Fruit fly (Drosophila melanogaster) whole organism, embryonic: ENCODE data around the gene Pcd.

Experiments
- ATbp ChIP-seq: fragments of 200-800 bp; sonication (Bioruptor generic); optimal IDR thresholded peaks from 2 replicates; lab custom pipeline; 2017; ENCODE audit warnings: missing biosample characterization, mild to moderate bottlenecking, missing genetic modification characterization, missing genetic modification reagents
- Aef1 ChIP-seq: fragments of 200-800 bp; sonication (Bioruptor generic); IDR thresholded peaks from 3 replicates; pipeline ENCODE4 v1.3.6; 2022; ENCODE audit warnings: missing biosample characterization, missing genetic modification characterization
- Blimp-1 ChIP-seq: fragments of 200-800 bp; sonication (Bioruptor generic); optimal IDR thresholded peaks from 3 replicates; lab custom pipeline; 2018; ENCODE audit warnings: missing biosample characterization, missing genetic modification characterization, mild to moderate bottlenecking, moderate library complexity, missing genetic modification reagents
- CG11093 ChIP-seq: fragments of 200-800 bp; sonication (Bioruptor generic); IDR thresholded peaks from 3 replicates; pipeline ENCODE4 v1.3.6; 2022; ENCODE audit warnings: missing biosample characterization, missing genetic modification characterization
- CG11504 ChIP-seq: fragments of 200-800 bp; sonication (Bioruptor generic); optimal IDR thresholded peaks from 3 replicates; lab custom pipeline; 2019; ENCODE audit warnings: missing biosample characterization, mild to moderate bottlenecking, missing genetic modification characterization, moderate library complexity
- CG14441 ChIP-seq: fragments of 200-800 bp; sonication (Bioruptor generic); IDR thresholded peaks from 2 replicates; pipeline ENCODE4 v1.3.6; 2022; ENCODE audit warnings: missing biosample characterization, missing genetic modification characterization
- CG17829 ChIP-seq: fragments of 200-800 bp; optimal IDR thresholded peaks from 2 replicates; lab custom pipeline; 2019; ENCODE audit warnings: missing biosample characterization, mild to moderate bottlenecking, missing genetic modification characterization, moderate library complexity
- CG18262 ChIP-seq: fragments of 200-800 bp; optimal IDR thresholded peaks from 3 replicates; lab custom pipeline; 2019; ENCODE audit warnings: missing biosample characterization, mild to moderate bottlenecking, missing genetic modification characterization, moderate library complexity
- CG2875 ChIP-seq: fragments of 200-800 bp; sonication (Bioruptor generic); optimal IDR thresholded peaks from 2 replicates; lab custom pipeline; 2017; ENCODE audit warnings: missing biosample characterization, mild to moderate bottlenecking, missing genetic modification characterization, missing genetic modification reagents
- CG31441 ChIP-seq: fragments of 200-800 bp; sonication (Bioruptor generic); IDR thresholded peaks from 2 replicates; pipeline ENCODE4 v1.3.6; 2022; ENCODE audit warnings: missing biosample characterization, missing genetic modification characterization
- CG32772 ChIP-seq: fragments of 200-800 bp; sonication (Bioruptor generic); IDR thresholded peaks from 2 replicates; pipeline ENCODE4 v1.3.6; 2022; ENCODE audit warnings: missing biosample characterization, missing genetic modification characterization
- CG3726 ChIP-seq: fragments of 200-800 bp; sonication (Bioruptor generic); IDR thresholded peaks from 3 replicates; pipeline ENCODE4, ENCODE4 v1.3.6; 2022; ENCODE audit warnings: missing biosample characterization, missing genetic modification characterization
- CG4617 ChIP-seq: fragments of 200-800 bp; sonication (Bioruptor generic); optimal IDR thresholded peaks from 3 replicates; lab custom pipeline; 2016; ENCODE audit warnings: missing biosample characterization, missing genetic modification characterization, borderline replicate concordance
- CG6175 ChIP-seq: fragments of 200-800 bp; sonication (Bioruptor generic); IDR thresholded peaks from 3 replicates; pipeline ENCODE4 v1.3.6; 2022; ENCODE audit warnings: missing biosample characterization, missing genetic modification characterization
- CG6272 ChIP-seq: fragments of 200-800 bp; sonication (Bioruptor generic); IDR thresholded peaks from 2 replicates; pipeline ENCODE4 v1.3.6; 2022; ENCODE audit warnings: missing biosample characterization, missing genetic modification characterization
- CG6765 ChIP-seq: fragments of 200-800 bp; sonication (Bioruptor generic); optimal IDR thresholded peaks from 3 replicates; lab custom pipeline; 2017; ENCODE audit warnings: missing biosample characterization, mild to moderate bottlenecking, missing genetic modification characterization
- CG7372 ChIP-seq: fragments of 200-800 bp; sonication (Bioruptor generic); IDR thresholded peaks from 2 replicates; pipeline ENCODE4 v1.3.6; 2022; ENCODE audit warnings: missing biosample characterization, missing genetic modification characterization
- CG8765 ChIP-seq: fragments of 200-800 bp; sonication (Bioruptor generic); IDR thresholded peaks from 2 replicates; pipeline ENCODE4 v1.3.6; 2022; ENCODE audit warnings: missing biosample characterization, missing genetic modification characterization
- CG9215 ChIP-seq: fragments of 200-800 bp; sonication (Bioruptor generic); IDR thresholded peaks from 2 replicates; pipeline ENCODE4 v1.3.6; 2022; ENCODE audit warnings: missing biosample characterization, missing genetic modification characterization
- Camta ChIP-seq: fragments of 200-800 bp; sonication (Bioruptor generic); optimal IDR thresholded peaks from 2 replicates; lab custom pipeline; 2016; ENCODE audit warnings: missing biosample characterization, missing genetic modification characterization
- Dip3 ChIP-seq: fragments of 200-800 bp; sonication (Bioruptor generic); optimal IDR thresholded peaks from 3 replicates; lab custom pipeline; 2016; ENCODE audit warnings: missing biosample characterization, missing genetic modification characterization
- E2f2 ChIP-seq: fragments of 200-800 bp; sonication (Bioruptor generic); IDR thresholded peaks from 2 replicates; pipeline ENCODE4 v1.3.6; 2022; ENCODE audit warnings: missing biosample characterization, missing genetic modification characterization
- Hey ChIP-seq: fragments of 200-800 bp; sonication (Bioruptor generic); optimal IDR thresholded peaks from 3 replicates; lab custom pipeline; 2018; ENCODE audit warnings: missing biosample characterization, mild to moderate bottlenecking, missing genetic modification characterization
- Hr78 ChIP-seq, 2 experiments: fragments of 200-800 bp in 1 of 2; fragments of >200 bp in 1 of 2; sonication (Bioruptor generic) in 1 of 2; optimal IDR thresholded peaks; 2 replicates each; lab custom pipeline; 2017 to 2019; ENCODE audit warnings: missing biosample characterization in 2 of 2, missing genetic modification characterization in 2 of 2, mild to moderate bottlenecking in 1 of 2, moderate library complexity in 1 of 2
- Lhr ChIP-seq: fragments of 200-800 bp; sonication (Bioruptor generic); optimal IDR thresholded peaks from 3 replicates; lab custom pipeline; 2017; ENCODE audit warnings: mild to moderate bottlenecking, missing biosample characterization, missing genetic modification reagents, missing genetic modification characterization
- MTF-1 ChIP-seq: fragments of 200-800 bp; sonication (Bioruptor generic); optimal IDR thresholded peaks from 2 replicates; lab custom pipeline; 2018; ENCODE audit warnings: missing biosample characterization, mild to moderate bottlenecking, missing genetic modification characterization, borderline replicate concordance
- Nf-YB ChIP-seq: fragments of 200-800 bp; sonication (Bioruptor generic); optimal IDR thresholded peaks from 3 replicates; lab custom pipeline; 2019; ENCODE audit warnings: missing biosample characterization, mild to moderate bottlenecking, missing genetic modification characterization, moderate library complexity
- Poxn ChIP-seq: fragments of 200-800 bp; sonication (Bioruptor generic); IDR thresholded peaks from 2 replicates; pipeline ENCODE4 v1.3.6; 2022; ENCODE audit warnings: missing biosample characterization, missing genetic modification characterization
- Rx ChIP-seq: fragments of 200-800 bp; sonication (Bioruptor generic); IDR thresholded peaks from 2 replicates; pipeline ENCODE4 v1.3.6; 2022; ENCODE audit warnings: missing biosample characterization, missing genetic modification characterization
- Side ChIP-seq: fragments of 200-800 bp; sonication (Bioruptor generic); optimal IDR thresholded peaks from 2 replicates; lab custom pipeline; 2016; ENCODE audit warnings: missing biosample characterization, missing genetic modification characterization
- Xbp1 ChIP-seq: fragments of 200-800 bp; sonication (Bioruptor generic); optimal IDR thresholded peaks from 3 replicates; lab custom pipeline; 2016; ENCODE audit warnings: missing biosample characterization, mild to moderate bottlenecking, missing genetic modification characterization
- bcd ChIP-seq: fragments of 200-800 bp; sonication (Bioruptor generic); optimal IDR thresholded peaks from 2 replicates; lab custom pipeline; 2017; ENCODE audit warnings: missing biosample characterization, mild to moderate bottlenecking, missing genetic modification characterization
- ci ChIP-seq: fragments of 200-800 bp; sonication (Bioruptor generic); IDR thresholded peaks from 3 replicates; pipeline ENCODE4 v1.3.6; 2022; ENCODE audit warnings: missing biosample characterization, missing genetic modification characterization
- dmrt99B ChIP-seq: fragments of 200-800 bp; sonication (Bioruptor generic); optimal IDR thresholded peaks from 2 replicates; lab custom pipeline; 2018; ENCODE audit warnings: missing biosample characterization, mild to moderate bottlenecking, missing genetic modification characterization, moderate library complexity
- dpn ChIP-seq, 2 experiments: fragments of 200-800 bp; sonication (Bioruptor generic); optimal IDR thresholded peaks; 3 replicates each; lab custom pipeline; 2016; ENCODE audit warnings: missing biosample characterization in 2 of 2, missing genetic modification characterization in 2 of 2
- esg ChIP-seq: fragments of 200-800 bp; sonication (Bioruptor generic); conservative IDR thresholded peaks from 2 replicates; pipeline ENCODE4 v1.3.6; 2022; ENCODE audit warnings: missing biosample characterization, missing genetic modification characterization
- gem ChIP-seq: fragments of 200-800 bp; sonication (Bioruptor generic); optimal IDR thresholded peaks from 2 replicates; lab custom pipeline; 2019; ENCODE audit warnings: missing biosample characterization, mild to moderate bottlenecking, missing genetic modification characterization, moderate library complexity
- gfzf ChIP-seq: fragments of 200-800 bp; sonication (Bioruptor generic); optimal IDR thresholded peaks from 2 replicates; lab custom pipeline; 2016; ENCODE audit warnings: missing biosample characterization, mild to moderate bottlenecking, missing genetic modification characterization, moderate library complexity
- lbe ChIP-seq: fragments of 200-800 bp; sonication (Bioruptor generic); optimal IDR thresholded peaks from 2 replicates; lab custom pipeline; 2016; ENCODE audit warnings: missing biosample characterization, mild to moderate bottlenecking, missing genetic modification characterization
- lmd ChIP-seq: fragments of 200-800 bp; sonication (Bioruptor generic); IDR thresholded peaks from 2 replicates; pipeline ENCODE4 v1.3.6; 2022; ENCODE audit warnings: missing biosample characterization, missing genetic modification characterization
- nmo ChIP-seq: fragments of 200-800 bp; sonication (Bioruptor generic); optimal IDR thresholded peaks from 2 replicates; lab custom pipeline; 2018; ENCODE audit warnings: missing biosample characterization, mild to moderate bottlenecking, missing genetic modification characterization, moderate library complexity
- odd ChIP-seq: fragments of 200-800 bp; sonication (Bioruptor generic); optimal IDR thresholded peaks from 2 replicates; lab custom pipeline; 2017; ENCODE audit warnings: missing biosample characterization, mild to moderate bottlenecking, missing genetic modification characterization
- pb ChIP-seq: fragments of 200-800 bp; sonication (Bioruptor generic); optimal IDR thresholded peaks from 3 replicates; lab custom pipeline; 2016; ENCODE audit warnings: missing biosample characterization, missing genetic modification characterization
- run ChIP-seq: fragments of 200-800 bp; sonication (Bioruptor generic); optimal IDR thresholded peaks from 3 replicates; lab custom pipeline; 2018; ENCODE audit warnings: missing biosample characterization, mild to moderate bottlenecking, missing genetic modification characterization
- sens ChIP-seq: fragments of 200-800 bp; sonication (Bioruptor generic); peaks from one replicate; lab custom pipeline; 2016; ENCODE audit warnings: missing biosample characterization, missing genetic modification characterization
- sr ChIP-seq: fragments of 200-800 bp; sonication (Bioruptor generic); IDR thresholded peaks from 3 replicates; pipeline ENCODE4 v1.3.6; 2022; ENCODE audit warnings: missing biosample characterization, missing genetic modification characterization
- ssp ChIP-seq: fragments of 200-800 bp; sonication (Bioruptor generic); IDR thresholded peaks from 2 replicates; pipeline ENCODE4 v1.3.6; 2022; ENCODE audit warnings: missing biosample characterization, missing genetic modification characterization
- tgo ChIP-seq: fragments of 200-800 bp; sonication (Bioruptor generic); IDR thresholded peaks from 3 replicates; pipeline ENCODE4 v1.3.6; 2022; ENCODE audit warnings: missing biosample characterization, missing genetic modification characterization
- unpg ChIP-seq: fragments of 200-800 bp; sonication (Bioruptor generic); optimal IDR thresholded peaks from 3 replicates; lab custom pipeline; 2018; ENCODE audit warnings: missing biosample characterization, mild to moderate bottlenecking, missing genetic modification characterization, moderate library complexity
- vvl ChIP-seq: fragments of 200-800 bp; sonication (Bioruptor generic); IDR thresholded peaks from 2 replicates; pipeline ENCODE4 v1.3.6; 2022; ENCODE audit warnings: missing biosample characterization, missing genetic modification characterization

Pcd gene

DNA sequence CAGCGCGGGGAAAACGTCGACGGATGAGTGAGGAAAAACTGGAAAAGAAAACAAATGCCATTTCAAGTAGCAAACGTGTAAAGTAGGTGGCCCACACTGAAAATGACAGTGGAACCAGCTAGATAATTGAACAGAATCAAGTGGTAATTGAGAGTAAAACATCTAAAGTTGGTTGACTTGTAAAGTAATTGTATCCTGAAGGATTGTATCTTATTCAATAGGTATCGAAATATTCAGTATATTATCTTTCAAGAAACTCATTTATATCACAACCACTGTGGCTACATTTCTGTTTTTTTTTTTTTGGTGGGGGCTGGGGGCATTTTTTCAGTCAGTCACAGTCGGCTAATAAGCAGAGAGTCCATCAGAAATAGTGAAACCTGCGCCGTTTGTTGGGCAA lies 23.7 kb upstream of the Pcd start (continued):
- peak; percentile 55 for TF ChIP-seq CG14441
- TF ChIP-seq CG7372 (GFP tag; lab: Robert Waterston, UW), result no peak
- TF ChIP-seq Hey, result no peak
- no peak for TF ChIP-seq gfzf
- peak; percentile 1 for TF ChIP-seq pb (GFP tag; lab: Kevin White, UChicago)
- TF ChIP-seq bcd (GFP tag; lab: Kevin White, UChicago), result no peak
- 0 out of 3 replicates have a peak, but pooled peaks have one; percentile 28 for TF ChIP-seq sr (GFP tag; lab: Robert Waterston, UW)
- peak; percentile 46; the same call in 1 of the 2 replicates for TF ChIP-seq CG9215 (GFP tag; lab: Robert Waterston, UW)
- TF ChIP-seq gem (tag; lab: Kevin White, UChicago), result peak; percentile 73
- TF ChIP-seq CG6175 (GFP tag; lab: Robert Waterston, UW), result no peak
- TF ChIP-seq CG11504 (tag; lab: Kevin White, UChicago), result peak; percentile 40
- TF ChIP-seq CG4617 (GFP tag; lab: Kevin White, UChicago), result no peak
- peak; percentile 28 for TF ChIP-seq CG2875 (GFP tag; lab: Kevin White, UChicago)
- TF ChIP-seq dpn (GFP tag; optimal IDR thresholded peaks at IDR 0.05; lab: Kevin White, UChicago), result peak in 1 of 2 experiments; percentile 28
- TF ChIP-seq MTF-1, result no peak
- peak; percentile 69 for TF ChIP-seq nmo (GFP tag; lab: Kevin White, UChicago)
- no peak for TF ChIP-seq CG6765
- peak; percentile 59 for TF ChIP-seq CG17829
- peak; percentile 0 for TF ChIP-seq Xbp1 (GFP tag; lab: Kevin White, UChicago)
- peak; percentile 74 for TF ChIP-seq CG18262 (tag; lab: Kevin White, UChicago)
- peak; percentile 48; the same call in 1 of the 3 replicates for TF ChIP-seq ci
- TF ChIP-seq esg, result peak; percentile 59
- TF ChIP-seq ATbp, result peak; percentile 57
- peak; percentile 41; the same call in 1 of the 3 replicates for TF ChIP-seq CG11093 (GFP tag; lab: Robert Waterston, UW)
- no peak for TF ChIP-seq Poxn (GFP tag; lab: Robert Waterston, UW)
- no peak for TF ChIP-seq run (tag; lab: Kevin White, UChicago)
- peak; percentile 46 for TF ChIP-seq Camta (GFP tag; lab: Kevin White, UChicago)
- no peak for TF ChIP-seq odd
- peak; percentile 51; the same call in 2 of the 3 replicates for TF ChIP-seq tgo (GFP tag; lab: Robert Waterston, UW)
- peak; percentile 67 for TF ChIP-seq lmd (GFP tag; lab: Robert Waterston, UW)
- peak; percentile 22 for TF ChIP-seq Blimp-1 (GFP tag; lab: Kevin White, UChicago)
- TF ChIP-seq lbe (GFP tag; lab: Kevin White, UChicago), result no peak
- TF ChIP-seq Rx (GFP tag; lab: Robert Waterston, UW), result no peak; the same call in 1 of the 2 replicates
- TF ChIP-seq Nf-YB, result no peak
- peak; percentile 70 for TF ChIP-seq CG32772 (GFP tag; lab: Robert Waterston, UW)
- peak; percentile 67 for TF ChIP-seq unpg
- TF ChIP-seq CG6272 (GFP tag; lab: Robert Waterston, UW), result peak; percentile 39; the same call in 1 of the 2 replicates
- TF ChIP-seq E2f2, result 0 out of 2 replicates have a peak, but pooled peaks have one; percentile 8
- TF ChIP-seq Lhr (GFP tag; lab: Kevin White, UChicago), result no peak
- TF ChIP-seq ssp, result peak; percentile 58
- peak; percentile 32; the same call in 1 of the 3 replicates for TF ChIP-seq Aef1
- no peak for TF ChIP-seq Dip3 (GFP tag; lab: Kevin White, UChicago)
- TF ChIP-seq CG31441 (GFP tag; lab: Robert Waterston, UW), result peak; percentile 66
- peak; percentile 11 for TF ChIP-seq Side
- TF ChIP-seq sens (GFP tag; lab: Kevin White, UChicago), result peak; percentile 83
- TF ChIP-seq CG8765 (GFP tag; lab: Robert Waterston, UW), result peak; percentile 35; the same call in 1 of the 2 replicates
- TF ChIP-seq dmrt99B (tag; lab: Kevin White, UChicago), result peak; percentile 62
- peak; percentile 86 for TF ChIP-seq vvl
- TF ChIP-seq CG3726 (GFP tag; lab: Robert Waterston, UW), result 0 out of 3 replicates have a peak, but pooled peaks have one; percentile 49
- peak in 1 of 2 experiments; percentile 41 for TF ChIP-seq Hr78 (GFP tag; optimal IDR thresholded peaks at IDR 0.05; lab: Kevin White, UChicago)
